Fruit fly (Drosophila melanogaster): ENCODE measurements around the gene TwdlY.

The TwdlY gene

DNA sequence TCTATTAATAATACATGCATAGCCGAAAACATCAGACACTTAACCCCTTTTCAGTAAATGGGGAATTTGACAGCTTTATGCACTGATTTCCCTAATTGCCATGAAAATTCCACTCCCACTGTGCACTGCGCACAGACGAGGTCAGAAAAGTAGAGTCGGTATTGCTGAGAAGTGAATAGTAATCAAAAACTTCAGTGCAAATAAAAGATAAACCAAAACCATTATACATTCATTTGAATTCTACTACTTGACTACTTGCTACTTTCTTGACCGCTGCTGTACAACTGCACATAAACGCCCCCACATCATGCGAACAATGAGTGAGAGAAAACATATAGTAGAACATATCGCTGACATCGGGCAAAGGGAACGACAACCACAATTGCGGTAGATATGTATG lies 43.3 kb upstream of the TwdlY start (continued):
- TF ChIP-seq tup (GFP tag; optimal IDR thresholded peaks at IDR 0.05): peak; percentile 79
- TF ChIP-seq Max (GFP tag; optimal IDR thresholded peaks at IDR 0.05): peak; percentile 56
- TF ChIP-seq phol (tag; optimal IDR thresholded peaks at IDR 0.05): peak; percentile 84
- TF ChIP-seq tna (GFP tag; IDR thresholded peaks at IDR 0.05; ENCODE audit: partially characterized antibody): no peak
- peak; percentile 67 for TF ChIP-seq CG2120 (GFP tag; optimal IDR thresholded peaks at IDR 0.05)
- TF ChIP-seq CG6689 (GFP tag; IDR thresholded peaks at IDR 0.05): peak; percentile 89
- TF ChIP-seq Atf3 (GFP tag; optimal IDR thresholded peaks at IDR 0.05): peak; percentile 82
- peak; percentile 80 for TF ChIP-seq Camta (GFP tag; optimal IDR thresholded peaks at IDR 0.05)
- peak; percentile 76 for TF ChIP-seq CG7357 (GFP tag; IDR thresholded peaks at IDR 0.05)
- peak in 1 of 2 experiments; percentile 32 for TF ChIP-seq crp (GFP tag; optimal IDR thresholded peaks at IDR 0.05)
- peak; percentile 86 for TF ChIP-seq chn (GFP tag; optimal IDR thresholded peaks at IDR 0.05)
- peak; percentile 75 for TF ChIP-seq CG10959 (GFP tag; IDR thresholded peaks at IDR 0.05)
- TF ChIP-seq Sox102F (GFP tag; optimal IDR thresholded peaks at IDR 0.05): peak; percentile 93
- TF ChIP-seq al (GFP tag; IDR thresholded peaks at IDR 0.05): peak; percentile 63
- peak; percentile 85 for TF ChIP-seq CG17361 (GFP tag; IDR thresholded peaks at IDR 0.05)
- TF ChIP-seq bsh (GFP tag; optimal IDR thresholded peaks at IDR 0.05): peak; percentile 40 to 95
- peak; percentile 65 for TF ChIP-seq CG3065 (GFP tag; optimal IDR thresholded peaks at IDR 0.05)
- peak; percentile 72 for TF ChIP-seq CG5180 (GFP tag; optimal IDR thresholded peaks at IDR 0.05)
- TF ChIP-seq zen2 (GFP tag; IDR thresholded peaks at IDR 0.05; ENCODE audit: partially characterized antibody): no peak
- TF ChIP-seq eyg (GFP tag; optimal IDR thresholded peaks at IDR 0.05): peak; percentile 69
- TF ChIP-seq CG9727 (GFP tag; optimal IDR thresholded peaks at IDR 0.05): peak; percentile 75
- TF ChIP-seq ken (GFP tag; IDR thresholded peaks at IDR 0.05): peak; percentile 89
- TF ChIP-seq sob (GFP tag; IDR thresholded peaks at IDR 0.05): peak; percentile 83
- no peak for TF ChIP-seq fru (optimal IDR thresholded peaks at IDR 0.05)
- peak; percentile 72 for TF ChIP-seq CG13775 (GFP tag; optimal IDR thresholded peaks at IDR 0.05)
- no peak for TF ChIP-seq br (optimal IDR thresholded peaks at IDR 0.05)
- peak; percentile 76 for TF ChIP-seq lilli (GFP tag; optimal IDR thresholded peaks at IDR 0.05)
- TF ChIP-seq prd (optimal IDR thresholded peaks at IDR 0.05): no peak
- peak; percentile 91 for TF ChIP-seq prd (GFP tag; IDR thresholded peaks at IDR 0.05)
- TF ChIP-seq z (GFP tag; IDR thresholded peaks at IDR 0.05): peak; percentile 69; the same call in 2 of the 3 replicates
- peak; percentile 84 for TF ChIP-seq CG4707 (GFP tag; optimal IDR thresholded peaks at IDR 0.05)
- peak; percentile 66 for TF ChIP-seq HLH54F (GFP tag; optimal IDR thresholded peaks at IDR 0.05)
- TF ChIP-seq tll (GFP tag; optimal IDR thresholded peaks at IDR 0.05): no peak
- TF ChIP-seq Pdp1 (GFP tag; optimal IDR thresholded peaks at IDR 0.05): peak; percentile 80 to 85
- TF ChIP-seq Doc2 (GFP tag; IDR thresholded peaks at IDR 0.05): peak; percentile 12; the same call in 1 of the 2 replicates
- TF ChIP-seq MBD-R2 (GFP tag; IDR thresholded peaks at IDR 0.05): peak; percentile 36; the same call in 1 of the 2 replicates
- peak; percentile 75 for TF ChIP-seq danr (GFP tag; IDR thresholded peaks at IDR 0.05)
- peak; percentile 87 for TF ChIP-seq ranshi (GFP tag; IDR thresholded peaks at IDR 0.05)
- TF ChIP-seq tgo (GFP tag; IDR thresholded peaks at IDR 0.05): peak; percentile 82
- no peak for TF ChIP-seq Dll (GFP tag; IDR thresholded peaks at IDR 0.05; ENCODE audit: partially characterized antibody)
- TF ChIP-seq nmo (GFP tag; optimal IDR thresholded peaks at IDR 0.05): peak; percentile 88
- peak; percentile 84 for TF ChIP-seq CG10654 (GFP tag; optimal IDR thresholded peaks at IDR 0.05)
- peak; percentile 82 for TF ChIP-seq PHDP (tag; optimal IDR thresholded peaks at IDR 0.05)
- peak; percentile 29 for TF ChIP-seq Fer2 (tag; optimal IDR thresholded peaks at IDR 0.05)
- TF ChIP-seq CG6254 (GFP tag; optimal IDR thresholded peaks at IDR 0.05): peak; percentile 86
- peak; percentile 36 for TF ChIP-seq CG8281 (tag; optimal IDR thresholded peaks at IDR 0.05)
- TF ChIP-seq CG7786 (GFP tag; optimal IDR thresholded peaks at IDR 0.05): peak; percentile 81
- peak; percentile 89 for TF ChIP-seq bab2 (GFP tag; optimal IDR thresholded peaks at IDR 0.05)
- TF ChIP-seq CG5953 (GFP tag; IDR thresholded peaks at IDR 0.05): peak; percentile 82
- TF ChIP-seq ftz-f1 (GFP tag; optimal IDR thresholded peaks at IDR 0.05): no peak
- peak; percentile 92 for TF ChIP-seq gce (GFP tag; IDR thresholded peaks at IDR 0.05)

Measured in whole organism, embryonic.